Worm (Caenorhabditis elegans): ENCODE results near the gene R102.10.

R102.10 gene

ce11 chrIV:10697022-10697979, 8.0 kb upstream of the R102.10 start, which contains the start of gene allo-1 (continued):
- TF ChIP-seq unc-55 (GFP tag; optimal IDR thresholded peaks at IDR 0.05) (peak; percentile 55), sma-3 (GFP tag; optimal IDR thresholded peaks at IDR 0.05) (peak; percentile 69)

DNA sequence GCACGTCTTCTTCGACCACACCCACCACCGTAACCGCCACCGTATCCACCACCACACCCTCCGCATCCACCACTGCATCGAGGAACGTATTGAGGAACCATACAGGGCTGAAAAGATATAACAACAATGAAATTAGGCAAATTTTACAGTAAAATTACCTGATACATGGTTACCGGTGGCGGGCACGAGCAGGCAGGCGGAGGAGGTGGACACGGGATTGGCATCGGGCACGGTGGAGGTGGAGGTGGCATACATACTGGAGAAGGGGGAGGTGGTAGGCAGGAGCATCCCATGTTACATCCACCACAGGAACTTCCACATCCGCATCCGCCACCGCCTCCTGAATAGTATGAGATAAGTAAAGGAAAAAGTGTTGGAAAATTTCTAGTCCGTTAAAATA, 6.8 kb upstream of the R102.10 start:
- TF ChIP-seq nhr-10 (tag; optimal IDR thresholded peaks at IDR 0.05): no peak
- TF ChIP-seq ZK546.5 (tag; optimal IDR thresholded peaks at IDR 0.05): no peak
- TF ChIP-seq skn-1 (tag; optimal IDR thresholded peaks at IDR 0.05): no peak
- no peak for TF ChIP-seq lin-39 (tag; optimal IDR thresholded peaks at IDR 0.05)
- no peak for TF ChIP-seq nhr-25 (tag; optimal IDR thresholded peaks at IDR 0.05)
- no peak for TF ChIP-seq ama-1 (optimal IDR thresholded peaks at IDR 0.05)
- no peak for TF ChIP-seq sma-3 (GFP tag; optimal IDR thresholded peaks at IDR 0.05)
- no peak for TF ChIP-seq ceh-16 (tag; optimal IDR thresholded peaks at IDR 0.05)
- no peak for TF ChIP-seq nhr-12 (tag; optimal IDR thresholded peaks at IDR 0.05)
- no peak for TF ChIP-seq alr-1 (tag; optimal IDR thresholded peaks at IDR 0.05)
- TF ChIP-seq R02D3.7 (tag; optimal IDR thresholded peaks at IDR 0.05): no peak
- no peak for TF ChIP-seq ceh-82 (tag; optimal IDR thresholded peaks at IDR 0.05)

ce11 chrIV:10699000-10699399, 6.3 kb upstream of the R102.10 start:
- TF ChIP-seq blmp-1 (tag; optimal IDR thresholded peaks at IDR 0.05; ENCODE audit: insufficient read depth) (no peak), nhr-25 (tag; optimal IDR thresholded peaks at IDR 0.05) (no peak), nhr-129 (tag; optimal IDR thresholded peaks at IDR 0.05) (no peak), lin-11 (tag; optimal IDR thresholded peaks at IDR 0.05) (no peak), elt-3 (tag; optimal IDR thresholded peaks at IDR 0.05) (no peak)

ce11 chrIV:10699660-10700059, 5.6 kb upstream of the R102.10 start, which contains the start of gene R102.11:
Gene R102.11, minus strand, starts transcription at chrIV:10699760.
- no peak for TF ChIP-seq R02D3.7 (tag; optimal IDR thresholded peaks at IDR 0.05)
- TF ChIP-seq unc-39 (tag; optimal IDR thresholded peaks at IDR 0.05): no peak
- no peak for TF ChIP-seq ZK546.5 (tag; optimal IDR thresholded peaks at IDR 0.05)
- TF ChIP-seq C34F6.9 (tag; optimal IDR thresholded peaks at IDR 0.05): no peak
- no peak for TF ChIP-seq ama-1 (optimal IDR thresholded peaks at IDR 0.05)
- TF ChIP-seq nhr-25 (tag; optimal IDR thresholded peaks at IDR 0.05): no peak
- TF ChIP-seq nhr-21 (tag; optimal IDR thresholded peaks at IDR 0.05): no peak
- no peak for TF ChIP-seq sma-9 (GFP tag; optimal IDR thresholded peaks at IDR 0.05)
- TF ChIP-seq sma-9 (tag; optimal IDR thresholded peaks at IDR 0.05): no peak
- no peak for TF ChIP-seq alr-1 (tag; optimal IDR thresholded peaks at IDR 0.05)
- no peak for TF ChIP-seq snpc-4 (tag; optimal IDR thresholded peaks at IDR 0.05)
- TF ChIP-seq egl-27 (tag; optimal IDR thresholded peaks at IDR 0.05): no peak
- TF ChIP-seq aly-2 (tag; optimal IDR thresholded peaks at IDR 0.05): no peak
- TF ChIP-seq lin-39 (tag; optimal IDR thresholded peaks at IDR 0.05): no peak
- no peak for TF ChIP-seq ceh-16 (tag; optimal IDR thresholded peaks at IDR 0.05)
- no peak for TF ChIP-seq elt-3 (tag; optimal IDR thresholded peaks at IDR 0.05)
- TF ChIP-seq nhr-129 (tag; optimal IDR thresholded peaks at IDR 0.05): no peak
- no peak for TF ChIP-seq gmeb-1 (tag; optimal IDR thresholded peaks at IDR 0.05)
- TF ChIP-seq mab-5 (tag; optimal IDR thresholded peaks at IDR 0.05): no peak
- TF ChIP-seq ceh-82 (tag; optimal IDR thresholded peaks at IDR 0.05): no peak
- TF ChIP-seq nhr-6 (tag; optimal IDR thresholded peaks at IDR 0.05): no peak

DNA sequence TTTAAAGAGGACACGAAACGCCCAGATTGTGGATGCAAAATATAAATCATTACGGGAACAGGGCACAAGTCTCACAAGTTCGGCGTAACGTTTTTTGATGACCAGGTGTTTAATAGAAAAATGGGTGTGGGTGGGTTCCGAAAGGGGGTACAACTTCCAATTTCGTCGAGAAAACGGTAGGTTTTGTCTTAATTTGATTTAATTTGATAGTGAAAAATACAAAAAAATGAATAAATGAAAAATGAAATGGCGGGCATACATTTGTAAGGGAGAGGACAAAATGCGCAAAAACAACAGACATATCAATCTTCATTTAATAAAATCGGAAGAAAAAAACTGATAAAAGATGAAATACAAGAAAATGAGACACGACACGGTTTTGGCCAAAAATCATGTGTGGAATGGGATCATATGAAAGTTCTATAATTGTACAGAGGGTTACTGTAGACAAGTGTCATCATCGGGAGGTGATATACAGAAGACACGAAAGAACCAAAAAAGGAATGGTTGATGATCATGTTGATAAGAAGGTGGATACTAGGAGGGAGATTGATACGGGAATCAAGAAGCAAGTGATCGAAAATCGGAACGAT, 3.3 kb upstream of the R102.10 start:
- TF ChIP-seq dmd-4 (tag; optimal IDR thresholded peaks at IDR 0.05) (no peak), nhr-129 (tag; optimal IDR thresholded peaks at IDR 0.05) (peak; percentile 15), lin-11 (tag; optimal IDR thresholded peaks at IDR 0.05) (no peak), fos-1 (tag; optimal IDR thresholded peaks at IDR 0.05) (peak; percentile 12), sma-9 (GFP tag; optimal IDR thresholded peaks at IDR 0.05) (peak; percentile 62), sma-9 (tag; optimal IDR thresholded peaks at IDR 0.05) (no peak), sma-3 (GFP tag; optimal IDR thresholded peaks at IDR 0.05) (peak; percentile 28), nhr-21 (tag; optimal IDR thresholded peaks at IDR 0.05) (peak; percentile 60)

DNA sequence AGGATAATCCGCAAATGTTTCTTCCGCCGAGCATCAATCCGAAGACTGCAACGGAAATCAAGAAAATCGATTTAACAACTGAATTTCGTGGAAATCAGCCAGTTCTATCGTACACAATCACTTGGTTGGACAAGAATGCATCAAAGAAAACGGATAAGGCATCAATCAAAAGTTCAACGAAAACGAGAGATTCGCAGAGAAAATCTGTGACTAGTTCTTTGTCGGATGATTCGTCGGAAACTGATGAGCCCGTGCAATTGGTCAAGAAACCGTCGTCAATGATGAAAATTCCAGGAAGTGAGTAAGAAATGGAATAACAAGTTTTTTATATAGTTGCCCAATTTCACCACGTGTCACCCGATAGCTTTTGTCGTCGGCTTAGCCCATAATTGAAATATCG, 814 bp downstream of the R102.10 start, which contains the start of gene R102.6:
Gene R102.6, minus strand, starts transcription at position 101 of the 400 bp plus-strand sequence.
- TF ChIP-seq unc-55 (GFP tag; optimal IDR thresholded peaks at IDR 0.05): no peak

All from whole organism, L2 larva.